Fruit fly (Drosophila melanogaster) whole organism, embryonic: ENCODE measurements around the gene Ire1.

Experiments used
- Ada2b ChIP-seq: fragments of 200-800 bp; sonication (Bioruptor generic); IDR thresholded peaks from 2 replicates; pipeline ENCODE4 v1.3.6; 2022; ENCODE audit warnings: missing biosample characterization, missing genetic modification characterization
- Antp ChIP-seq: fragments of 200-800 bp; sonication (Bioruptor generic); optimal IDR thresholded peaks from 3 replicates; lab custom pipeline; 2016; ENCODE audit warnings: missing biosample characterization, missing genetic modification characterization
- Atf3 ChIP-seq: fragments of 200-800 bp; sonication (Bioruptor generic); optimal IDR thresholded peaks from 3 replicates; lab custom pipeline; 2016; ENCODE audit warnings: missing biosample characterization, missing genetic modification characterization
- Bdp1 ChIP-seq: fragments of 200-800 bp; sonication (Bioruptor generic); optimal IDR thresholded peaks from 3 replicates; lab custom pipeline; 2016; ENCODE audit warnings: missing biosample characterization, missing genetic modification characterization
- C15 ChIP-seq: fragments of 200-800 bp; sonication (Bioruptor generic); IDR thresholded peaks from 3 replicates; pipeline ENCODE4 v1.3.6; 2022; ENCODE audit warnings: missing biosample characterization, missing genetic modification characterization
- CG1024 ChIP-seq: fragments of 200-800 bp; sonication (Bioruptor generic); IDR thresholded peaks from 2 replicates; pipeline ENCODE4 v1.3.6; 2022; ENCODE audit warnings: missing biosample characterization, missing genetic modification characterization
- CG11085 ChIP-seq: fragments of 200-800 bp; sonication (Bioruptor generic); IDR thresholded peaks from 2 replicates; pipeline ENCODE4 v1.3.6; 2022; ENCODE audit warnings: missing biosample characterization, missing genetic modification characterization
- CG11247 ChIP-seq: fragments of 200-800 bp; sonication (Bioruptor generic); IDR thresholded peaks from 2 replicates; pipeline ENCODE4 v1.3.6; 2022; ENCODE audit warnings: missing biosample characterization, missing genetic modification characterization
- CG11696 ChIP-seq: fragments of 200-800 bp; sonication (Bioruptor generic); IDR thresholded peaks from 2 replicates; pipeline ENCODE4 v1.3.6; 2022; ENCODE audit warnings: missing biosample characterization, missing genetic modification characterization
- CG13287 ChIP-seq: fragments of 200-800 bp; sonication (Bioruptor generic); IDR thresholded peaks from 2 replicates; pipeline ENCODE4 v1.3.6; 2022; ENCODE audit warnings: missing biosample characterization, missing genetic modification characterization; ENCODE audit not compliant: partially characterized antibody
- CG15269 ChIP-seq: fragments of 200-800 bp; sonication (Bioruptor generic); optimal IDR thresholded peaks from 2 replicates; lab custom pipeline; 2018; ENCODE audit warnings: missing biosample characterization, mild to moderate bottlenecking, missing genetic modification characterization, moderate library complexity
- CG1647 ChIP-seq: fragments of 200-800 bp; sonication (Bioruptor generic); optimal IDR thresholded peaks from 3 replicates; lab custom pipeline; 2016; ENCODE audit warnings: missing biosample characterization, missing genetic modification characterization
- CG2199 ChIP-seq: fragments of 200-800 bp; sonication (Bioruptor generic); IDR thresholded peaks from 3 replicates; pipeline ENCODE4 v1.3.6; 2022; ENCODE audit warnings: missing biosample characterization, missing genetic modification characterization
- CG4404 ChIP-seq: fragments of 200-800 bp; sonication (Bioruptor generic); IDR thresholded peaks from 2 replicates; pipeline ENCODE4 v1.3.6; 2022; ENCODE audit warnings: missing biosample characterization, missing genetic modification characterization
- CG5245 ChIP-seq: fragments of 200-800 bp; sonication (Bioruptor generic); optimal IDR thresholded peaks from 3 replicates; lab custom pipeline; 2016; ENCODE audit warnings: missing biosample characterization, missing genetic modification characterization
- CG6175 ChIP-seq: fragments of 200-800 bp; sonication (Bioruptor generic); IDR thresholded peaks from 3 replicates; pipeline ENCODE4 v1.3.6; 2022; ENCODE audit warnings: missing biosample characterization, missing genetic modification characterization
- CG6254 ChIP-seq: fragments of 200-800 bp; sonication (Bioruptor generic); optimal IDR thresholded peaks from 3 replicates; lab custom pipeline; 2017; ENCODE audit warnings: mild to moderate bottlenecking, missing biosample characterization, missing genetic modification reagents, missing genetic modification characterization
- CG7271 ChIP-seq: fragments of 200-800 bp; sonication (Bioruptor generic); optimal IDR thresholded peaks from 2 replicates; lab custom pipeline; 2018; ENCODE audit warnings: missing biosample characterization, mild to moderate bottlenecking, missing genetic modification characterization, moderate library complexity
- CG7987 ChIP-seq: fragments of 200-800 bp; sonication (Bioruptor generic); optimal IDR thresholded peaks from 2 replicates; lab custom pipeline; 2018; ENCODE audit warnings: missing biosample characterization, mild to moderate bottlenecking, missing genetic modification characterization, moderate library complexity
- CG9932 ChIP-seq: fragments of 200-800 bp; sonication (Bioruptor generic); IDR thresholded peaks from 2 replicates; pipeline ENCODE4 v1.3.6; 2022; ENCODE audit warnings: missing biosample characterization, missing genetic modification characterization
- CrebB ChIP-seq: fragments of 200-800 bp; sonication (Bioruptor generic); optimal IDR thresholded peaks from 3 replicates; lab custom pipeline; 2018; ENCODE audit warnings: missing biosample characterization, mild to moderate bottlenecking, missing genetic modification characterization
- Doc3 ChIP-seq: fragments of 200-800 bp; sonication (Bioruptor generic); IDR thresholded peaks from 3 replicates; pipeline ENCODE4 v1.3.6; 2022; ENCODE audit warnings: missing biosample characterization, missing genetic modification characterization; ENCODE audit not compliant: partially characterized antibody
- Eip74EF ChIP-seq, 2 experiments: fragments of 200-800 bp in 1 of 2; fragments of >200 bp in 1 of 2; sonication (Bioruptor generic) in 1 of 2; optimal IDR thresholded peaks; 2 replicates each; lab custom pipeline; 2017 to 2019; ENCODE audit warnings: missing biosample characterization in 2 of 2, missing genetic modification characterization in 2 of 2, mild to moderate bottlenecking in 1 of 2, moderate library complexity in 1 of 2
- Fer2 ChIP-seq: fragments of 200-800 bp; sonication (Bioruptor generic); optimal IDR thresholded peaks from 2 replicates; lab custom pipeline; 2018; ENCODE audit warnings: missing biosample characterization, mild to moderate bottlenecking, missing genetic modification characterization, moderate library complexity
- HLH54F ChIP-seq: fragments of 200-800 bp; sonication (Bioruptor generic); optimal IDR thresholded peaks from 3 replicates; lab custom pipeline; 2016; ENCODE audit warnings: missing biosample characterization, missing genetic modification characterization
- Hr51 ChIP-seq, 2 experiments: fragments of 200-800 bp; sonication (Bioruptor generic); optimal IDR thresholded peaks; 2 replicates in 1 of 2; 3 replicates in 1 of 2; lab custom pipeline; 2016 to 2018; ENCODE audit warnings: missing biosample characterization in 2 of 2, missing genetic modification characterization in 2 of 2, mild to moderate bottlenecking in 1 of 2, moderate library complexity in 1 of 2
- Meics ChIP-seq: fragments of 200-800 bp; sonication (Bioruptor generic); optimal IDR thresholded peaks from 2 replicates; lab custom pipeline; 2017; ENCODE audit warnings: missing biosample characterization, mild to moderate bottlenecking, missing genetic modification characterization
- NC2β ChIP-seq: fragments of 200-800 bp; sonication (Bioruptor generic); optimal IDR thresholded peaks from 2 replicates; lab custom pipeline; 2016; ENCODE audit warnings: missing biosample characterization, missing genetic modification characterization
- Nf-YC ChIP-seq: fragments of 200-800 bp; optimal IDR thresholded peaks from 3 replicates; lab custom pipeline; 2019; ENCODE audit warnings: missing biosample characterization, mild to moderate bottlenecking, missing genetic modification characterization, moderate library complexity
- Pdp1 ChIP-seq, 2 experiments: fragments of 200-800 bp; sonication (Bioruptor generic); optimal IDR thresholded peaks; 3 replicates each; lab custom pipeline; 2016; ENCODE audit warnings: missing biosample characterization in 2 of 2, missing genetic modification characterization in 2 of 2, mild to moderate bottlenecking in 1 of 2, moderate library complexity in 1 of 2
- Rfx ChIP-seq: fragments of 200-800 bp; sonication (Bioruptor generic); IDR thresholded peaks from 2 replicates; pipeline ENCODE4 v1.3.6; 2022; ENCODE audit warnings: missing biosample characterization, missing genetic modification characterization
- ap ChIP-seq: fragments of 200-800 bp; sonication (Bioruptor generic); IDR thresholded peaks from 2 replicates; pipeline ENCODE4 v1.3.6; 2022; ENCODE audit warnings: missing biosample characterization, missing genetic modification characterization
- bcd ChIP-seq: fragments of 200-800 bp; sonication (Bioruptor generic); optimal IDR thresholded peaks from 2 replicates; lab custom pipeline; 2017; ENCODE audit warnings: missing biosample characterization, mild to moderate bottlenecking, missing genetic modification characterization
- dmrt11E ChIP-seq: fragments of 200-800 bp; sonication (Bioruptor generic); optimal IDR thresholded peaks from 3 replicates; lab custom pipeline; 2018; ENCODE audit warnings: missing biosample characterization, mild to moderate bottlenecking, missing genetic modification characterization, moderate library complexity
- dpn ChIP-seq, 2 experiments: fragments of 200-800 bp; sonication (Bioruptor generic); optimal IDR thresholded peaks; 3 replicates each; lab custom pipeline; 2016; ENCODE audit warnings: missing biosample characterization in 2 of 2, missing genetic modification characterization in 2 of 2
- ems ChIP-seq: fragments of 200-800 bp; sonication (Bioruptor generic); optimal IDR thresholded peaks from 3 replicates; lab custom pipeline; 2016; ENCODE audit warnings: missing biosample characterization, missing genetic modification characterization
- fd3F ChIP-seq: fragments of 200-800 bp; sonication (Bioruptor generic); optimal IDR thresholded peaks from 2 replicates; lab custom pipeline; 2018; ENCODE audit warnings: missing biosample characterization, mild to moderate bottlenecking, missing genetic modification characterization, moderate library complexity
- ftz-f1 ChIP-seq: fragments of 200-800 bp; sonication (Bioruptor generic); optimal IDR thresholded peaks from 2 replicates; lab custom pipeline; 2016; ENCODE audit warnings: missing biosample characterization, missing genetic modification characterization
- insv ChIP-seq, 2 experiments: fragments of 200-800 bp; sonication (Bioruptor generic); optimal IDR thresholded peaks; 3 replicates each; lab custom pipeline; 2016 to 2018; ENCODE audit warnings: missing biosample characterization in 2 of 2, missing genetic modification characterization in 2 of 2
- lilli ChIP-seq: fragments of 200-800 bp; sonication (Bioruptor generic); optimal IDR thresholded peaks from 3 replicates; lab custom pipeline; 2016; ENCODE audit warnings: missing biosample characterization, missing genetic modification characterization
- pan ChIP-seq, 4 experiments: fragments of >200 bp in 3 of 4; fragments of 200-800 bp in 1 of 4; sonication (Bioruptor generic) in 1 of 4; optimal IDR thresholded peaks in 3 of 4; IDR thresholded peaks in 1 of 4; 2 replicates each; pipeline versions ENCODE4 v1.3.6 to Lab custom; 2017 to 2022; ENCODE audit warnings: missing biosample characterization in 2 of 4, missing genetic modification characterization in 2 of 4, mixed read lengths in 1 of 4
- row ChIP-seq: fragments of 200-800 bp; sonication (Bioruptor generic); IDR thresholded peaks from 3 replicates; pipeline ENCODE4 v1.3.6; 2022; ENCODE audit warnings: missing biosample characterization, missing genetic modification characterization
- schlank ChIP-seq: fragments of 200-800 bp; sonication (Bioruptor generic); optimal IDR thresholded peaks from 2 replicates; lab custom pipeline; 2018; ENCODE audit warnings: missing biosample characterization, mild to moderate bottlenecking, missing genetic modification characterization
- sr ChIP-seq: fragments of 200-800 bp; sonication (Bioruptor generic); IDR thresholded peaks from 3 replicates; pipeline ENCODE4 v1.3.6; 2022; ENCODE audit warnings: missing biosample characterization, missing genetic modification characterization
- ssp ChIP-seq: fragments of 200-800 bp; sonication (Bioruptor generic); IDR thresholded peaks from 2 replicates; pipeline ENCODE4 v1.3.6; 2022; ENCODE audit warnings: missing biosample characterization, missing genetic modification characterization
- tx ChIP-seq: fragments of 200-800 bp; sonication (Bioruptor generic); optimal IDR thresholded peaks from 2 replicates; lab custom pipeline; 2016; ENCODE audit warnings: missing biosample characterization, missing genetic modification characterization

Gene Ire1

DNA sequence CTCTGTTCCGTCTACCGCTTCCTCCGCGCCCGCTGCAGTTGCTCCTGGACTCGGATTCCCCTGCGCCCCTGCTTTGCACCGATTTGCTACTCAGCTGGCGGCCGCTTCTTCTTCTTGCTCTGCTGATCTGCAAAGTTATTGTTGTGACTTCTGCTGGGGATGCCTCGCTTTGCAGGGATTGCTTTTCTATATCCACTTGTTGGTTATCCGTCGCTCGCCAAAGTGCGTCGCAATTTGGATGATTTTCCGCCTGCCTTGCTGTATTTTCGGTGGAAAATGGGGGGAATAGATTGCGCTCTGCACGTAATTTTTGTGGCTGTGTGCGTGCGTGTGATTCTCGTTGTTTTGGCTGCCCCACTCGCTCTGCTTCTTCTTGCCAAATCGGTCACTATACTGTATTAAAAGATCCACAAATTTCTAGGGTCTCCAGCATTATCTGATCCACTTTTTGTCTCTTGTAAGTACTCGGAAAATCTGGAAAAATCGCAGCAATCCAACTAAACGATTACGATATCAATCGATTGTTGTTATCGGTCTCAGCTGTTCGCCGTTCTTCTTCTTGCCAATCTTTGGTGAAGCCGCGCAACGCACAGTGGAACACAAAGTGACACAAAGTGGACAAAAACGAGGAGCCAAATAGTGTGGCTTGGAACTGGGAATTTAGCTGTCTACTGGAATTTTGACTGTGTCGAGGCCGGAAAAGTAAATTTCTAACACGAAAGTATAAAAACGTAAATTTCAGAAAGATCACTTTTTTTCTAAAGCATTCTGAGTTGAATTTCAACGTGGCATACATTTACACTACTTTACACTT, 42.0 kb upstream of the Ire1 start, which contains the start of gene ClpX (continued):
- no peak for TF ChIP-seq CG6254 (GFP tag; lab: Kevin White, UChicago)
- TF ChIP-seq fd3F (GFP tag; lab: Kevin White, UChicago) = no peak
- peak; percentile 91 for TF ChIP-seq row (GFP tag; lab: Robert Waterston, UW)
- TF ChIP-seq Hr51 (GFP tag; optimal IDR thresholded peaks at IDR 0.05; lab: Kevin White, UChicago) = peak in 1 of 2 experiments; percentile 27
- no peak for TF ChIP-seq ssp

DNA sequence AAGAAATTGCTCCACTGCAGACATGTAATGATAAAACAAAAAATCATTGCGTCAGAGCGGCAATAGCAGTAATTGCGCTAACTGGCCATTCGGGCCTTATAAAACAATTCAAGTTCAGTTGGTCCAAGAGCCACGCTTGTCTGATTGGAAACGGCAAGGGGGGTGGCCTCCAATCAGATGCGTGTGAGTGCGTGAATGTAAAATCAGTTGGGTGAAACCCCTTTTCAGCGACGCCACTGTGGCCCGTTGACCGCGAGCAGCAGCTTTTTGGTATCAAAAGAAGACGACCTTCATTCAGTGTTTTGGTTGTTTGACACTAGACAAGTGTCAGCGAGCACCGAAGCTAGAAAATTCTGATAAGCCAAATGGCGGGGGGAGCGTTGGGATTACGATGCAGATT, 41.2 kb upstream of the Ire1 start:
- no peak for TF ChIP-seq HLH54F (GFP tag; lab: Kevin White, UChicago)
- peak; percentile 14; the same call in 1 of the 2 replicates for TF ChIP-seq CG13287 (GFP tag; lab: Robert Waterston, UW)
- no peak for TF ChIP-seq CG4404 (GFP tag; lab: Robert Waterston, UW)
- TF ChIP-seq Doc3 = no peak
- no peak for TF ChIP-seq Eip74EF (GFP tag; optimal IDR thresholded peaks at IDR 0.05; lab: Kevin White, UChicago)
- TF ChIP-seq lilli (GFP tag; lab: Kevin White, UChicago) = peak; percentile 7
- TF ChIP-seq CG7987 = no peak
- TF ChIP-seq sr (GFP tag; lab: Robert Waterston, UW) = 0 out of 3 replicates have a peak, but pooled peaks have one; percentile 22
- TF ChIP-seq Bdp1 (GFP tag; lab: Kevin White, UChicago) = no peak
- TF ChIP-seq CrebB (tag; lab: Kevin White, UChicago) = peak; percentile 18
- TF ChIP-seq CG5245 (GFP tag; lab: Kevin White, UChicago) = no peak
- TF ChIP-seq CG11247 = peak; percentile 42; the same call in 1 of the 2 replicates
- TF ChIP-seq bcd (GFP tag; lab: Kevin White, UChicago) = no peak
- peak; percentile 35 for TF ChIP-seq CG9932 (GFP tag; lab: Robert Waterston, UW)
- TF ChIP-seq fd3F (GFP tag; lab: Kevin White, UChicago) = no peak
- no peak for TF ChIP-seq pan (optimal IDR thresholded peaks at IDR 0.05; lab: Kevin White, UChicago)
- TF ChIP-seq pan (GFP tag; optimal IDR thresholded peaks at IDR 0.05 in 1 of 2, IDR thresholded peaks at IDR 0.05 in 1 of 2) = peak in 1 of 2 experiments; percentile 44
- TF ChIP-seq tx (GFP tag; lab: Kevin White, UChicago) = no peak
- peak; percentile 75 for TF ChIP-seq Rfx (GFP tag; lab: Robert Waterston, UW)
- TF ChIP-seq CG7271 (tag; lab: Kevin White, UChicago) = no peak
- TF ChIP-seq CG6175 (GFP tag; lab: Robert Waterston, UW) = 0 out of 3 replicates have a peak, but pooled peaks have one; percentile 24
- 0 out of 3 replicates have a peak, but pooled peaks have one; percentile 42 for TF ChIP-seq CG2199 (GFP tag; lab: Robert Waterston, UW)
- no peak for TF ChIP-seq CG11696
- peak; percentile 46 for TF ChIP-seq Meics (GFP tag; lab: Kevin White, UChicago)
- peak; percentile 91 for TF ChIP-seq ftz-f1 (GFP tag; lab: Kevin White, UChicago)
- TF ChIP-seq ap (GFP tag; lab: Robert Waterston, UW) = no peak
- peak; percentile 82 to 97 for TF ChIP-seq insv (GFP tag; optimal IDR thresholded peaks at IDR 0.05; lab: Kevin White, UChicago)
- TF ChIP-seq ems = no peak
- peak in 1 of 2 experiments; percentile 20 for TF ChIP-seq dpn (GFP tag; optimal IDR thresholded peaks at IDR 0.05; lab: Kevin White, UChicago)
- TF ChIP-seq Atf3 = no peak
- no peak for TF ChIP-seq C15
- TF ChIP-seq CG1647 (GFP tag; lab: Kevin White, UChicago) = no peak
- TF ChIP-seq Hr51 (GFP tag; optimal IDR thresholded peaks at IDR 0.05; lab: Kevin White, UChicago) = no peak
- no peak for TF ChIP-seq Fer2 (tag; lab: Kevin White, UChicago)
- TF ChIP-seq CG15269 (tag; lab: Kevin White, UChicago) = peak; percentile 64
- no peak for TF ChIP-seq CG11085 (GFP tag; lab: Robert Waterston, UW)
- no peak for TF ChIP-seq dmrt11E
- TF ChIP-seq Antp (GFP tag; lab: Kevin White, UChicago) = peak; percentile 11
- peak in 1 of 2 experiments; percentile 39 for TF ChIP-seq Pdp1 (GFP tag; optimal IDR thresholded peaks at IDR 0.05; lab: Kevin White, UChicago)
- TF ChIP-seq Ada2b (GFP tag; lab: Robert Waterston, UW) = peak; percentile 25; the same call in 1 of the 2 replicates
- TF ChIP-seq schlank (tag; lab: Kevin White, UChicago) = no peak
- TF ChIP-seq NC2β (GFP tag; lab: Kevin White, UChicago) = no peak
- TF ChIP-seq Nf-YC (tag; lab: Kevin White, UChicago) = peak; percentile 36
- 0 out of 2 replicates have a peak, but pooled peaks have one; percentile 18 for TF ChIP-seq CG1024 (GFP tag; lab: Robert Waterston, UW)
